Worm (Caenorhabditis elegans): Measurements from ENCODE around the gene C39E9.7.

C39E9.7 gene

ce11 chrIV:13095462-13095861 lies 18.9 kb upstream of the C39E9.7 start, which contains the start of gene rfc-3:
TSS of gene rfc-3 (plus strand) at chrIV:13095762.
- TF ChIP-seq ceh-82 (tag; optimal IDR thresholded peaks at IDR 0.05) (no peak), ztf-1 (GFP tag; conservative IDR thresholded peaks at IDR 0.05) (no peak), nhr-11 (tag; optimal IDR thresholded peaks at IDR 0.05) (no peak), alr-1 (tag; optimal IDR thresholded peaks at IDR 0.05) (no peak), nhr-10 (tag; optimal IDR thresholded peaks at IDR 0.05) (no peak), egl-27 (tag; optimal IDR thresholded peaks at IDR 0.05) (no peak)

- TF ChIP-seq crh-2 (tag; optimal IDR thresholded peaks at IDR 0.05), result peak; percentile 76
- TF ChIP-seq C34F6.9 (tag; optimal IDR thresholded peaks at IDR 0.05), result peak; percentile 86
- TF ChIP-seq unc-55 (GFP tag; optimal IDR thresholded peaks at IDR 0.05), result peak; percentile 94
- no peak for TF ChIP-seq nhr-77 (tag; optimal IDR thresholded peaks at IDR 0.05)
- peak; percentile 23 for TF ChIP-seq nhr-6 (tag; optimal IDR thresholded peaks at IDR 0.05)
- TF ChIP-seq dmd-4 (tag; optimal IDR thresholded peaks at IDR 0.05), result no peak
- TF ChIP-seq blmp-1 (tag; optimal IDR thresholded peaks at IDR 0.05; ENCODE audit: insufficient read depth), result no peak
- no peak for TF ChIP-seq nhr-10 (tag; optimal IDR thresholded peaks at IDR 0.05)
- TF ChIP-seq mbf-1 (tag; optimal IDR thresholded peaks at IDR 0.05), result no peak
- TF ChIP-seq snpc-4 (tag; optimal IDR thresholded peaks at IDR 0.05), result peak; percentile 44
- TF ChIP-seq nhr-11 (tag; optimal IDR thresholded peaks at IDR 0.05), result no peak
- TF ChIP-seq fos-1 (tag; optimal IDR thresholded peaks at IDR 0.05), result peak; percentile 32
- peak; percentile 87 for TF ChIP-seq gmeb-1 (tag; optimal IDR thresholded peaks at IDR 0.05)
- TF ChIP-seq sma-3 (GFP tag; optimal IDR thresholded peaks at IDR 0.05), result peak; percentile 47
- peak; percentile 6 for TF ChIP-seq egl-27 (tag; optimal IDR thresholded peaks at IDR 0.05)
- TF ChIP-seq sma-9 (GFP tag; optimal IDR thresholded peaks at IDR 0.05), result peak; percentile 54
- no peak for TF ChIP-seq sma-9 (tag; optimal IDR thresholded peaks at IDR 0.05)
- peak; percentile 31 to 86 for TF ChIP-seq lsy-2 (tag; optimal IDR thresholded peaks at IDR 0.05)
- TF ChIP-seq nhr-129 (tag; optimal IDR thresholded peaks at IDR 0.05), result peak; percentile 96
- TF ChIP-seq alr-1 (tag; optimal IDR thresholded peaks at IDR 0.05), result no peak
- no peak for TF ChIP-seq zag-1 (tag; optimal IDR thresholded peaks at IDR 0.05)
Observed at ce11 chrIV:13093677-13094076, 17.2 kb upstream of the C39E9.7 start, which contains the start of the genes prcc-1 and C39E9.12. TSS of gene prcc-1 (minus strand) at chrIV:13093795. TSS of gene C39E9.12 (plus strand) at chrIV:13094007.

ce11 chrIV:13090967-13091366 lies 14.4 kb upstream of the C39E9.7 start, which contains the start of gene col-132:
TSS of gene col-132 (minus strand) at chrIV:13091067.
- TF ChIP-seq snpc-4 (tag; optimal IDR thresholded peaks at IDR 0.05), result no peak
- no peak for TF ChIP-seq elt-1 (tag; optimal IDR thresholded peaks at IDR 0.05)
- TF ChIP-seq nhr-11 (tag; optimal IDR thresholded peaks at IDR 0.05), result no peak
- TF ChIP-seq Y55F3AM.14 (GFP tag; optimal IDR thresholded peaks at IDR 0.05), result no peak
- no peak for TF ChIP-seq lin-11 (tag; optimal IDR thresholded peaks at IDR 0.05)
- no peak for TF ChIP-seq mdl-1 (tag; optimal IDR thresholded peaks at IDR 0.05)
- TF ChIP-seq unc-55 (GFP tag; optimal IDR thresholded peaks at IDR 0.05), result no peak
- no peak for TF ChIP-seq zag-1 (tag; optimal IDR thresholded peaks at IDR 0.05)
- TF ChIP-seq aly-2 (tag; optimal IDR thresholded peaks at IDR 0.05), result no peak
- no peak for TF ChIP-seq nhr-6 (tag; optimal IDR thresholded peaks at IDR 0.05)
- TF ChIP-seq ztf-4 (tag; optimal IDR thresholded peaks at IDR 0.05), result no peak
- TF ChIP-seq sma-9 (GFP tag; optimal IDR thresholded peaks at IDR 0.05), result no peak
- TF ChIP-seq sma-9 (tag; optimal IDR thresholded peaks at IDR 0.05), result no peak
- TF ChIP-seq R02D3.7 (tag; optimal IDR thresholded peaks at IDR 0.05), result no peak
- no peak for TF ChIP-seq nhr-23 (tag; optimal IDR thresholded peaks at IDR 0.05)
- TF ChIP-seq lin-13 (GFP tag; optimal IDR thresholded peaks at IDR 0.05), result no peak
- no peak for TF ChIP-seq nhr-77 (tag; optimal IDR thresholded peaks at IDR 0.05)
- TF ChIP-seq elt-3 (tag; optimal IDR thresholded peaks at IDR 0.05), result no peak
- TF ChIP-seq alr-1 (tag; optimal IDR thresholded peaks at IDR 0.05), result no peak
- no peak for TF ChIP-seq C34F6.9 (tag; optimal IDR thresholded peaks at IDR 0.05)

- TF ChIP-seq peb-1 (tag; optimal IDR thresholded peaks at IDR 0.05) (no peak), mab-5 (tag; optimal IDR thresholded peaks at IDR 0.05) (no peak), R02D3.7 (tag; optimal IDR thresholded peaks at IDR 0.05) (no peak), crh-2 (tag; optimal IDR thresholded peaks at IDR 0.05) (no peak), sem-4 (tag; optimal IDR thresholded peaks at IDR 0.05) (no peak), nhr-25 (tag; optimal IDR thresholded peaks at IDR 0.05) (no peak), lsy-2 (tag; optimal IDR thresholded peaks at IDR 0.05) (no peak)
Observed at ce11 chrIV:13089671-13090242, 13.2 kb upstream of the C39E9.7 start.
